Worm (Caenorhabditis elegans) whole organism, late embryonic: ENCODE data around the gene F52B11.5.

Source experiments
- F13H6.1 ChIP-seq: sonication (generic microtip); optimal IDR thresholded peaks from 2 replicates; lab custom pipeline; 2016; ENCODE audit warnings: missing genetic modification characterization, missing compliant biosample characterization
- ahr-1 ChIP-seq: sonication (generic microtip); optimal IDR thresholded peaks from 2 replicates; lab custom pipeline; 2016; ENCODE audit warnings: missing genetic modification characterization, missing compliant biosample characterization
- ceh-24 ChIP-seq: sonication (generic microtip); optimal IDR thresholded peaks from 2 replicates; lab custom pipeline; 2016; ENCODE audit warnings: mild to moderate bottlenecking, missing genetic modification characterization, missing compliant biosample characterization
- ceh-45 ChIP-seq: fragments of 200-800 bp; sonication (Bioruptor generic); IDR thresholded peaks from 2 replicates; pipeline ENCODE4 v1.3.6; 2022; ENCODE audit warnings: missing genetic modification reagents, missing genetic modification characterization, missing compliant biosample characterization
- dmd-4 ChIP-seq: sonication (generic microtip); optimal IDR thresholded peaks from 2 replicates; lab custom pipeline; 2016; ENCODE audit warnings: borderline replicate concordance, missing genetic modification characterization, missing compliant biosample characterization
- dve-1 ChIP-seq: sonication (generic microtip); optimal IDR thresholded peaks from 2 replicates; lab custom pipeline; 2017; ENCODE audit warnings: antibody characterized with exemption, mild to moderate bottlenecking, missing genetic modification characterization, missing compliant biosample characterization
- elt-2 ChIP-seq: sonication (generic microtip); optimal IDR thresholded peaks from 2 replicates; lab custom pipeline; 2016; ENCODE audit warnings: missing genetic modification reagents, missing genetic modification characterization, missing compliant biosample characterization
- hlh-30 ChIP-seq: sonication (generic microtip); optimal IDR thresholded peaks from 2 replicates; lab custom pipeline; 2017; ENCODE audit warnings: antibody characterized with exemption, missing genetic modification characterization, missing compliant biosample characterization; ENCODE audit not compliant: insufficient read depth
- unc-3 ChIP-seq, 2 experiments: fragments of 200-800 bp in 1 of 2; sonication (Bioruptor generic) in 1 of 2; sonication (generic microtip) in 1 of 2; conservative IDR thresholded peaks in 1 of 2; optimal IDR thresholded peaks in 1 of 2; 2 replicates each; pipeline versions ENCODE4 v1.3.6 to Lab custom; 2016 to 2022; ENCODE audit warnings: missing compliant biosample characterization in 2 of 2, missing genetic modification characterization in 2 of 2, missing genetic modification reagents in 1 of 2

ce11 chrIV:14143042-14143441 is 40.0 kb upstream of the F52B11.5 start:
- TF ChIP-seq hlh-30 (tag; lab: Kevin White, UChicago), result no peak
- no peak for TF ChIP-seq elt-2 (tag; lab: Kevin White, UChicago)
- TF ChIP-seq dmd-4, result no peak
- no peak for TF ChIP-seq dve-1 (tag; lab: Kevin White, UChicago)
- TF ChIP-seq unc-3 (GFP tag; conservative IDR thresholded peaks at IDR 0.05; lab: Robert Waterston, UW), result no peak
- no peak for TF ChIP-seq unc-3 (tag; optimal IDR thresholded peaks at IDR 0.05; lab: Kevin White, UChicago)
- TF ChIP-seq ahr-1 (tag; lab: Kevin White, UChicago), result no peak
- TF ChIP-seq ceh-24 (tag; lab: Kevin White, UChicago), result no peak
- no peak for TF ChIP-seq F13H6.1 (tag; lab: Kevin White, UChicago)
- TF ChIP-seq ceh-45 (GFP tag; lab: Robert Waterston, UW), result no peak
